Fruit fly (Drosophila melanogaster): ENCODE measurements around the gene mrva.

Gene mrva

dm6 chr3L:7328567-7329253 is at the start of gene mrva, which contains the start of the genes CG42307 and mus312:
TSS of gene mrva (minus strand) at chr3L:7328842.
TSS of gene CG42307 (plus strand) at chr3L:7329132.
TSS of gene mus312 (plus strand) at chr3L:7329132.
- TF ChIP-seq CG5204 (GFP tag; optimal IDR thresholded peaks at IDR 0.05) (no peak), cnc (optimal IDR thresholded peaks at IDR 0.05) (no peak), CG33017 (tag; optimal IDR thresholded peaks at IDR 0.05) (peak; percentile 93), tj (GFP tag; optimal IDR thresholded peaks at IDR 0.05) (peak; percentile 88), CG11617 (GFP tag; optimal IDR thresholded peaks at IDR 0.05) (peak; percentile 96), cic (GFP tag; optimal IDR thresholded peaks at IDR 0.05) (peak; percentile 69), CG1620 (GFP tag; optimal IDR thresholded peaks at IDR 0.05) (peak; percentile 75), pad (GFP tag; optimal IDR thresholded peaks at IDR 0.05) (peak; percentile 69), CG14711 (tag; optimal IDR thresholded peaks at IDR 0.05) (peak; percentile 99), ovo (GFP tag; optimal IDR thresholded peaks at IDR 0.05) (peak; percentile 80), Crg-1 (GFP tag; optimal IDR thresholded peaks at IDR 0.05) (peak; percentile 80), toe (GFP tag; optimal IDR thresholded peaks at IDR 0.05) (no peak), CG7045 (GFP tag; optimal IDR thresholded peaks at IDR 0.05) (peak; percentile 90), Hr96 (GFP tag; optimal IDR thresholded peaks at IDR 0.05) (no peak), CG12768 (GFP tag; optimal IDR thresholded peaks at IDR 0.05) (peak; percentile 90), bab1 (GFP tag; optimal IDR thresholded peaks at IDR 0.05) (peak; percentile 86), Clk (GFP tag; optimal IDR thresholded peaks at IDR 0.05) (peak; percentile 51), CG7101 (tag; optimal IDR thresholded peaks at IDR 0.05) (peak; percentile 96), Mnt (GFP tag; optimal IDR thresholded peaks at IDR 0.05) (peak; percentile 70), kay (GFP tag; ENCODE audit: borderline replicate concordance) (no peak)

dm6 chr3L:7376830-7377229 is 48.2 kb upstream of the mrva start:
- no peak for TF ChIP-seq CG5204 (GFP tag; optimal IDR thresholded peaks at IDR 0.05)
- TF ChIP-seq cnc (optimal IDR thresholded peaks at IDR 0.05), result no peak
- no peak for TF ChIP-seq CG7045 (GFP tag; optimal IDR thresholded peaks at IDR 0.05)
- no peak for TF ChIP-seq CG11617 (GFP tag; optimal IDR thresholded peaks at IDR 0.05)
- TF ChIP-seq pad (GFP tag; optimal IDR thresholded peaks at IDR 0.05), result no peak
- no peak for TF ChIP-seq cic (GFP tag; optimal IDR thresholded peaks at IDR 0.05)
- TF ChIP-seq ovo (GFP tag; optimal IDR thresholded peaks at IDR 0.05), result no peak
- no peak for TF ChIP-seq CG12768 (GFP tag; optimal IDR thresholded peaks at IDR 0.05)
- TF ChIP-seq CG14711 (tag; optimal IDR thresholded peaks at IDR 0.05), result no peak
- no peak for TF ChIP-seq kay (GFP tag; ENCODE audit: borderline replicate concordance)

dm6 chr3L:7376151-7376550 is 47.5 kb upstream of the mrva start:
- TF ChIP-seq CG11617 (GFP tag; optimal IDR thresholded peaks at IDR 0.05) (no peak), ovo (GFP tag; optimal IDR thresholded peaks at IDR 0.05) (no peak), tj (GFP tag; optimal IDR thresholded peaks at IDR 0.05) (no peak), CG12768 (GFP tag; optimal IDR thresholded peaks at IDR 0.05) (no peak), Mnt (GFP tag; optimal IDR thresholded peaks at IDR 0.05) (no peak), Crg-1 (GFP tag; optimal IDR thresholded peaks at IDR 0.05) (no peak), CG33017 (tag; optimal IDR thresholded peaks at IDR 0.05) (no peak), CG1620 (GFP tag; optimal IDR thresholded peaks at IDR 0.05) (no peak), cnc (optimal IDR thresholded peaks at IDR 0.05) (no peak), bab1 (GFP tag; optimal IDR thresholded peaks at IDR 0.05) (no peak), CG7045 (GFP tag; optimal IDR thresholded peaks at IDR 0.05) (no peak), CG5204 (GFP tag; optimal IDR thresholded peaks at IDR 0.05) (no peak), Clk (GFP tag; optimal IDR thresholded peaks at IDR 0.05) (no peak), pad (GFP tag; optimal IDR thresholded peaks at IDR 0.05) (no peak), CG7101 (tag; optimal IDR thresholded peaks at IDR 0.05) (no peak), kay (GFP tag; ENCODE audit: borderline replicate concordance) (no peak), CG14711 (tag; optimal IDR thresholded peaks at IDR 0.05) (no peak), cic (GFP tag; optimal IDR thresholded peaks at IDR 0.05) (no peak), toe (GFP tag; optimal IDR thresholded peaks at IDR 0.05) (no peak)

- TF ChIP-seq pad (GFP tag; optimal IDR thresholded peaks at IDR 0.05), result no peak
- peak; percentile 46 for TF ChIP-seq kay (GFP tag; ENCODE audit: borderline replicate concordance)
Measured at dm6 chr3L:7371290-7371689, 42.6 kb upstream of the mrva start.

dm6 chr3L:7370231-7370882 is 41.7 kb upstream of the mrva start:
- TF ChIP-seq CG5204 (GFP tag; optimal IDR thresholded peaks at IDR 0.05) (no peak), tj (GFP tag; optimal IDR thresholded peaks at IDR 0.05) (peak; percentile 35), CG14711 (tag; optimal IDR thresholded peaks at IDR 0.05) (no peak), CG33017 (tag; optimal IDR thresholded peaks at IDR 0.05) (no peak), Clk (GFP tag; optimal IDR thresholded peaks at IDR 0.05) (no peak), CG1620 (GFP tag; optimal IDR thresholded peaks at IDR 0.05) (no peak), Mnt (GFP tag; optimal IDR thresholded peaks at IDR 0.05) (peak; percentile 91), Crg-1 (GFP tag; optimal IDR thresholded peaks at IDR 0.05) (no peak), CG7045 (GFP tag; optimal IDR thresholded peaks at IDR 0.05) (no peak), Hr96 (GFP tag; optimal IDR thresholded peaks at IDR 0.05) (no peak), bab1 (GFP tag; optimal IDR thresholded peaks at IDR 0.05) (no peak), toe (GFP tag; optimal IDR thresholded peaks at IDR 0.05) (no peak), CG12768 (GFP tag; optimal IDR thresholded peaks at IDR 0.05) (no peak), CG7101 (tag; optimal IDR thresholded peaks at IDR 0.05) (peak; percentile 14), cnc (optimal IDR thresholded peaks at IDR 0.05) (no peak), cic (GFP tag; optimal IDR thresholded peaks at IDR 0.05) (peak; percentile 9), pad (GFP tag; optimal IDR thresholded peaks at IDR 0.05) (peak; percentile 68), ovo (GFP tag; optimal IDR thresholded peaks at IDR 0.05) (no peak), kay (GFP tag; ENCODE audit: borderline replicate concordance) (no peak), CG11617 (GFP tag; optimal IDR thresholded peaks at IDR 0.05) (peak; percentile 52)

Data from whole organism, adult.